Worm (Caenorhabditis elegans) whole organism, L2 larva: Measurements from ENCODE around the gene Y55D5A.3.

Experiments
- ZK546.5 ChIP-seq: sonication (generic microtip); optimal IDR thresholded peaks from 2 replicates; lab custom pipeline; 2017; ENCODE audit warnings: missing biosample characterization, missing genetic modification characterization
- elt-1 ChIP-seq: fragments of 150-350 bp; optimal IDR thresholded peaks from 2 replicates; lab custom pipeline; 2014; ENCODE audit warnings: missing biosample characterization, missing genetic modification characterization
- lin-39 ChIP-seq: fragments of 150-350 bp; optimal IDR thresholded peaks from 2 replicates; lab custom pipeline; 2014; ENCODE audit warnings: missing biosample characterization, missing genetic modification reagents, missing genetic modification characterization
- nhr-11 ChIP-seq: fragments of 150-350 bp; optimal IDR thresholded peaks from 2 replicates; lab custom pipeline; 2014; ENCODE audit warnings: missing biosample characterization, missing genetic modification characterization
- snpc-4 ChIP-seq: fragments of 150-350 bp; optimal IDR thresholded peaks from 2 replicates; lab custom pipeline; 2014; ENCODE audit warnings: missing biosample characterization, missing genetic modification characterization

ce11 chrIII:2965534-2965933 is 10.1 kb downstream of the Y55D5A.3 start, which contains the start of gene H05C05.2:
- TF ChIP-seq lin-39 (tag; lab: Kevin White, UChicago) (no peak), nhr-11 (tag; lab: Kevin White, UChicago) (no peak), elt-1 (no peak), snpc-4 (no peak), ZK546.5 (tag; lab: Kevin White, UChicago) (no peak)
